Fruit fly (Drosophila melanogaster) Kc167 (cell line): ENCODE data around the gene sinah.

Source experiments
- Myc ChIP-seq: fragments of >200 bp; optimal IDR thresholded peaks from 2 replicates; lab custom pipeline; 2017; ENCODE audit warnings: missing external identifiers
- Sin3A ChIP-seq: fragments of >200 bp; optimal IDR thresholded peaks from 2 replicates; lab custom pipeline; 2018; ENCODE audit warnings: missing external identifiers
- h ChIP-seq: fragments of >200 bp; optimal IDR thresholded peaks from 3 replicates; lab custom pipeline; 2018; ENCODE audit warnings: missing external identifiers
- insv ChIP-seq: fragments of >200 bp; optimal IDR thresholded peaks from 3 replicates; lab custom pipeline; 2018; ENCODE audit warnings: missing external identifiers
- psq ChIP-seq: fragments of >200 bp; optimal IDR thresholded peaks from 2 replicates; lab custom pipeline; 2017; ENCODE audit warnings: missing external identifiers
- ttk ChIP-seq: sonication (Bioruptor generic); optimal IDR thresholded peaks from 2 replicates; lab custom pipeline; 2017; ENCODE audit warnings: missing external identifiers

The sinah gene

DNA sequence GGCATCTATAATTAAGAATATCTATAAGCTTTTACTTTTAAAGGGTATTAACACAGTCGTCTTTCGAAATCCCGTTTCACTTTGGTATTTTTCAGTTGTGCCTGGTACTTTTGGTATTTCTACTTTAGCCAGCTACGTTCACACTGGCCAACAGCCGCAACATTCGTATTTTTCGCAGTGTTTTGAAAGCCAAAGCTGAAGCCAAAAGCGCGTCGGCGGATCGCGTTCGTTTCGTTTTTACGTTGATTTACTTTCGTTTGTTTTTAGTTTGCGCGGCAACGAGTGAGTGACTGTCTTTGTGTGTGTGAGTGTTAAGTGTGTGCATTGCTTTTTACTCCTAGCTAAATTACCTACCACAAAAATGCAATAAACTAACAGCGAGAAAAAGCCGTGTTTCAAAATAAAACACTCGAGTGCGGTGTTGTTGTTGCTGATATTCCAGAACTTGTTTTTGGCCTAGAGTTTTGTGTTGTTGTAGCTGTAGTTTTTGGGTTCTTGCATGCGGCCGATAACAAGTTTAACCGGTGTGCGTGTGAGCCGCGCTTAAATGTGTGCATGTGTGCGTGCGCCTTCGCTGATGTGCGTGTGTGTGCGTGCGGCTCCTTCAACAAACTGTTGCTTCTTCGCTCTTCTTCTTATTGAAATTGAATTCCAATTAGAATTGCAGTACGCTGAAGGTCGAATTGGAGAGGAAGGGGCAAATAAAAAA is 6.4 kb downstream of the sinah start, which contains the start of gene Lmpt:
Gene Lmpt (plus strand): TSS at position 173 of the 709 bp plus-strand sequence.
- no peak for TF ChIP-seq Sin3A (lab: Kevin White, UChicago)

dm6 chr3L:16865832-16866163 is 6.9 kb downstream of the sinah start:
- TF ChIP-seq psq (lab: Kevin White, UChicago) = no peak

- TF ChIP-seq ttk (lab: Kevin White, UChicago) = no peak
- no peak for TF ChIP-seq h (lab: Kevin White, UChicago)
- TF ChIP-seq psq (lab: Kevin White, UChicago) = no peak
Measured at dm6 chr3L:16867190-16867589, 8.3 kb downstream of the sinah start.

- TF ChIP-seq h (lab: Kevin White, UChicago) = no peak
- TF ChIP-seq psq (lab: Kevin White, UChicago) = no peak
- no peak for TF ChIP-seq insv (lab: Kevin White, UChicago)
- TF ChIP-seq ttk (lab: Kevin White, UChicago) = no peak
- TF ChIP-seq Sin3A (lab: Kevin White, UChicago) = no peak
- TF ChIP-seq Myc (lab: Kevin White, UChicago) = no peak
Measured at dm6 chr3L:16870723-16871137, 11.8 kb downstream of the sinah start.

DNA sequence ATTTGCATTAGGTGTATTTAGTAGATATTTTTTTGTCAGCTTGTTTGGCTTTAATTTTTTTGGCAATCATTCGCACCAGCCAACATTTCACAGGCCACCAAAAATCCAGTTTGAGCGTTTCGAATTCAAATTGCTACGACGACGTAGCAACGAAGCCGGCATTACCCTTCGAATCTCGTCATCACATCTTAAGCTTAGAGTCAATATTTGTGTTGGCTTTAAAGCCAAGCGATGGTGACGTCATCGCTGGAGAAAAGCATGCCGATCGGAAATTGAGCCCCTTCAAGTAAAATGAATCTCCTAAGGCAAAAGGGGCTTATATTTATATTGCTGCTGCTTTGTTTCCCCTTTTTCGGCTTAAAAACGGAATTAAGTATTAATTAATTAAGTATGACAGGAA is 12.8 kb downstream of the sinah start:
- TF ChIP-seq h (lab: Kevin White, UChicago) (no peak), Myc (lab: Kevin White, UChicago) (no peak), ttk (lab: Kevin White, UChicago) (no peak), psq (lab: Kevin White, UChicago) (no peak), Sin3A (lab: Kevin White, UChicago) (no peak), insv (lab: Kevin White, UChicago) (no peak)

DNA sequence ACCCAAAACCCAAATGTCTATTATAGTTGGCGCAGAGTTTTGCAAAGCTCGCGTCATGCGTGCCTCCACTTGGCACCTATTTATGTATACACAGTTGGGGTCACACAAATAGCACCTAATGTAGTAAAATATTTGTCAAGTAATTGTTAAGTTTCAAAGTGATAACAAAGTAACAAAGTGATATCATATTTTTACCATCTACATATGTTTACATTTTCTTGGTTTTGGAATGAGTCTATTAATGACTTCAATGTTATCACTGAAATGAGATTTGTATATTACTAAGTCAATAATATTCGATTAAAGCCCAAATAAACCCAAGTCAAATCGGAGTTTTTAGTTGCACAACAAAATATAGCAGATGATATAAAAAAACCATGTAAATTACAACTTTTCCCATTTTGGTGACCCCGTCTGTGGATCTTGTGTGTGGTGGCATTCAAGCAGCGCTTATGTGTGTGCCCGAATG is 13.6 kb downstream of the sinah start:
- TF ChIP-seq psq (lab: Kevin White, UChicago) = no peak
- no peak for TF ChIP-seq h (lab: Kevin White, UChicago)
- TF ChIP-seq Sin3A (lab: Kevin White, UChicago) = no peak
- no peak for TF ChIP-seq ttk (lab: Kevin White, UChicago)
- no peak for TF ChIP-seq insv (lab: Kevin White, UChicago)
- no peak for TF ChIP-seq Myc (lab: Kevin White, UChicago)

DNA sequence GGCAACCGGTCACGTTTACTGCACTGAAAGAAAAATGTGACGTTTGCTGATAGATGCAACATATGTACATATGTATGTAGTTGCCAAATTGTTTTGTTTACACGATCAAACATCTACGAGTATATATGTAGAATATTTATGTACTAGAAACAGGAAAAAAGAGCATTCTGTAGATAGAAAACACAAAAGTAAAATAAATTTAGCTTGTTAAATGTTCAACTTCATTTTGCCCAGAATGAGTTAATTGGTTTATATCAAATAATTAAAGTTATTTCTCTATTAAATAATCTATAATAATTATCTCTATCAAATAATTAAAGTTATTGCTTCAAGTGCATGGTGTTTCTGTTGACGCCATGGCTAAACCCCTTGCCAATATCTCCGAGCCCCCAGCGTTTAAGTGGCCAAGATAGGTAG is 14.3 kb downstream of the sinah start:
- no peak for TF ChIP-seq insv (lab: Kevin White, UChicago)

DNA sequence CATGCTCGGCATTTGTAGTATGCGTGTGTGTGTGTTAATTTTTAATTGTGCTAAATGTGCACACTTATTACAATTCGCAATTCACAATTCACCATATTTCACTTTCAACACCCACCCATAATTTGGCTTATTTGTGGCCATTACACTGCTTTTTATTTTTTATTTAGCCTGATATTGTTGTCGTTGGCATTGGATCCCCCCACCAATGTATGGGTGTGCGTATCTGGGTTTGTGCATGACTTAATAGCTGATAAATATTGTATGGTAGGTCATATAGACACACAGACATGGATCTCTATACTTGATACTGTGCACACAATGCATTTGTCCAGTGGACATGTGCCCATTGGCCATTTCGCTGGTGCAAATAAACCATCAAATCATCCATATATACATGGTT is 14.8 kb downstream of the sinah start:
- TF ChIP-seq ttk (lab: Kevin White, UChicago) (no peak), Myc (lab: Kevin White, UChicago) (no peak), h (lab: Kevin White, UChicago) (no peak), Sin3A (lab: Kevin White, UChicago) (no peak), insv (lab: Kevin White, UChicago) (no peak), psq (lab: Kevin White, UChicago) (no peak)

- TF ChIP-seq psq (lab: Kevin White, UChicago) (no peak), Myc (lab: Kevin White, UChicago) (no peak), h (lab: Kevin White, UChicago) (no peak), insv (lab: Kevin White, UChicago) (no peak), ttk (lab: Kevin White, UChicago) (no peak), Sin3A (lab: Kevin White, UChicago) (no peak)
Measured at dm6 chr3L:16875484-16875883, 16.6 kb downstream of the sinah start.

dm6 chr3L:16875959-16876358 is 17.1 kb downstream of the sinah start:
- no peak for TF ChIP-seq Myc (lab: Kevin White, UChicago)

DNA sequence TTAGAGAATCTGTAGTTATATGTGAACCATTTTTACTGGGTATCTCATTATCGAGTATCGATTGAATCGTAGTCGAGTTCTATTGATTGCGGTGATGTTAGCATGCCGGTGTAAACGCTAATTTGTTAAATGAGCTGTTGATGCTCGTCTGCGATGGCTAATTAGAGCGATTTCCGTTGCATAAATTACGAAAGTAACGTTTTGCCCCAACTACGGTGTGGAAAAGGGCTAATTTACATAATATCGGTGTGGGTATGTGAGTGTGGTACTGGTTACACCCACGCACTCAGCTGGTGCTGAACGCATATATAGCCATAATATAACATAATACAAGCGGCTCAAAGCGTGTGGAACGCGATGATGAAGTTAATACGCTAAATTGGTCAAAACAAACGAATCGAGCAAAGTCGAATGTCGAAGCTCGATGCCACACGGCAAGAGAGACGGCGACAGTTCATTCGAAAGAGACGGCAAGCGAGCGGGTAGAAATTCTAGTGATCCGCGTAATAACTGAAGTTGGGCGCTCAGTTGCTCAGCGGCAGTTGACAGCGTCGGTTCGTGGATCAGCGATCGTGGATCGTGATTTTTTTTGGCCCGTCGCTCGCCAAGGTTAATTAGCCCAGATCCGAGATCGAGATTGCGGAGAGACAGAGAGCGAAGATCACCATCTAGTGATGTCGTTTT is 18.0 kb downstream of the sinah start, which contains the start of gene CG32170:
Gene CG32170 (plus strand): TSS at position 525 of the 684 bp plus-strand sequence.
- TF ChIP-seq psq (lab: Kevin White, UChicago) = no peak
- no peak for TF ChIP-seq insv (lab: Kevin White, UChicago)
- TF ChIP-seq Sin3A (lab: Kevin White, UChicago) = no peak
- TF ChIP-seq h (lab: Kevin White, UChicago) = no peak
- TF ChIP-seq Myc (lab: Kevin White, UChicago) = no peak
- no peak for TF ChIP-seq ttk (lab: Kevin White, UChicago)

DNA sequence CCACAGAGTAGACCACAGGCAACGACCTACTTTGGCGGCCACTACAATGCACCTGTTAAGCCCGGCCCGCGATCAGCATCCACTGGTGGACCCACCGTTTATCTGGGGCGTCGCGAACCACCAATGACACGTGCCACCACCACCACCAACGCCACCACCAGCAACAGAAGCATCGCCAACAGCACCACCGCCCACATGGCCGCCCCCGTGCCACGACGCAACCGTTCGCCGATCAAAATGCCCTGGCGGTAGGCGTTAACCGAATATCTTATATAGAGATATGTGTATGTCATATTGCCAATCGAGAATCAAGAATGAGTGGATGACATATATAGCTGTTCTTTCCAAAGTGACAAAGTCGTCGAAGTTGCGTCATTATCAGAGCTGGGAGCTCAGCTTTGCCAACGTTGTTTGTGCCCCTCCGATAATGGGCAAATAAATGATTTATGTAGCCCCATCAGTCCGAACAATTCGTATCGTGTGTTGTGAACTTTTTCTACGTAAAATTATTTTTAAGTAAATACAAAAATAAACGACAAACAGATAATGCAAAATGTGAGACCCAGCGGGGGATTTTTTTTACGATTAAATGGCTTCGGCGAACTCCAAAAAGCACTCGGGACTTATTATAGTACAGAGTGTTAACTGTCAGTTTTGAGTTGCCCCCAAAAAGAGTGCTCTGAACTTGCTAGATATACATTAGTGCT is 20.1 kb downstream of the sinah start:
- TF ChIP-seq psq (lab: Kevin White, UChicago) = no peak
- TF ChIP-seq h (lab: Kevin White, UChicago) = no peak
- TF ChIP-seq ttk (lab: Kevin White, UChicago) = no peak
- no peak for TF ChIP-seq Myc (lab: Kevin White, UChicago)
- no peak for TF ChIP-seq insv (lab: Kevin White, UChicago)
- no peak for TF ChIP-seq Sin3A (lab: Kevin White, UChicago)
